Worm (Caenorhabditis elegans): ENCODE measurements around the gene ttb-1.
"Not testable (repeated sequence)": the region's sequence is repeated elsewhere in the genome, so short reads cannot be mapped to it uniquely, and the experiment has no call there.

ce11 chrV:212687-213086 lies 56.1 kb downstream of the ttb-1 start, which contains the start of gene DC2.5:
- TF ChIP-seq aly-1 (tag; optimal IDR thresholded peaks at IDR 0.05); ceh-36 (tag; optimal IDR thresholded peaks at IDR 0.05); ama-1 (optimal IDR thresholded peaks at IDR 0.05); tra-4 (tag; optimal IDR thresholded peaks at IDR 0.05); scrt-1 (GFP tag; IDR thresholded peaks at IDR 0.05); hmbx-1 (tag; optimal IDR thresholded peaks at IDR 0.05); hmg-4 (GFP tag; optimal IDR thresholded peaks at IDR 0.05); pes-1 (GFP tag; IDR thresholded peaks at IDR 0.05); sea-1 (GFP tag; conservative IDR thresholded peaks at IDR 0.05): not testable (repeated sequence)

All from whole organism, early embryonic.